Worm (Caenorhabditis elegans) whole organism, early embryonic: ENCODE measurements around the gene F11D5.1.

ENCODE experiments used
- B0310.2 ChIP-seq: sonication (generic microtip); optimal IDR thresholded peaks from 2 replicates; lab custom pipeline; 2016; ENCODE audit warnings: mild to moderate bottlenecking, missing genetic modification characterization, missing compliant biosample characterization
- F13C5.2 ChIP-seq: sonication (generic microtip); optimal IDR thresholded peaks from 2 replicates; lab custom pipeline; 2017; ENCODE audit warnings: mild to moderate bottlenecking, missing genetic modification characterization, inconsistent platforms, missing compliant biosample characterization
- aly-1 ChIP-seq: sonication (generic microtip); optimal IDR thresholded peaks from 2 replicates; lab custom pipeline; 2016; ENCODE audit warnings: missing genetic modification characterization, missing compliant biosample characterization
- ama-1 ChIP-seq: fragments of 150-350 bp; optimal IDR thresholded peaks from 2 replicates; lab custom pipeline; 2014
- ceh-13 ChIP-seq: fragments of 200-800 bp; sonication (Bioruptor generic); optimal IDR thresholded peaks from 2 replicates; lab custom pipeline; 2018; ENCODE audit warnings: mild to moderate bottlenecking, missing genetic modification characterization, missing compliant biosample characterization
- ceh-36 ChIP-seq: sonication (generic microtip); optimal IDR thresholded peaks from 2 replicates; lab custom pipeline; 2016; ENCODE audit warnings: missing genetic modification characterization, inconsistent platforms, missing compliant biosample characterization
- ets-7 ChIP-seq: sonication (generic microtip); optimal IDR thresholded peaks from 2 replicates; lab custom pipeline; 2016; ENCODE audit warnings: missing genotype, missing genetic modification characterization, missing compliant biosample characterization
- flt-1 ChIP-seq: fragments of 200-800 bp; sonication (Bioruptor generic); IDR thresholded peaks from 2 replicates; pipeline ENCODE4 v1.3.6; 2022; ENCODE audit warnings: missing genetic modification characterization, missing compliant biosample characterization
- hmbx-1 ChIP-seq: sonication (generic microtip); optimal IDR thresholded peaks from 2 replicates; lab custom pipeline; 2016; ENCODE audit warnings: mild to moderate bottlenecking, missing genetic modification characterization, missing compliant biosample characterization
- hmg-4 ChIP-seq: fragments of 200-800 bp; sonication (Bioruptor generic); optimal IDR thresholded peaks from 2 replicates; lab custom pipeline; 2018; ENCODE audit warnings: mild to moderate bottlenecking, missing genetic modification characterization, missing compliant biosample characterization
- hnd-1 ChIP-seq: sonication (generic microtip); optimal IDR thresholded peaks from 2 replicates; lab custom pipeline; 2016; ENCODE audit warnings: missing genetic modification characterization, missing compliant biosample characterization
- pes-1 ChIP-seq: fragments of 200-800 bp; sonication (Bioruptor generic); IDR thresholded peaks from 2 replicates; pipeline ENCODE4 v1.3.6; 2022; ENCODE audit warnings: missing genetic modification reagents, missing genetic modification characterization, missing compliant biosample characterization
- scrt-1 ChIP-seq: fragments of 200-800 bp; sonication (Bioruptor generic); IDR thresholded peaks from 2 replicates; pipeline ENCODE4 v1.3.6; 2022; ENCODE audit warnings: missing genetic modification characterization, missing compliant biosample characterization
- sea-1 ChIP-seq: fragments of 200-800 bp; sonication (Bioruptor generic); conservative IDR thresholded peaks from 2 replicates; pipeline ENCODE4 v1.3.6; 2022; ENCODE audit warnings: missing genetic modification characterization, missing compliant biosample characterization
- tbx-11 ChIP-seq: fragments of 200-800 bp; sonication (Bioruptor generic); IDR thresholded peaks from 2 replicates; pipeline ENCODE4 v1.3.6; 2022; ENCODE audit warnings: missing genetic modification characterization, missing compliant biosample characterization
- tbx-37 ChIP-seq: fragments of 200-800 bp; sonication (Bioruptor generic); conservative IDR thresholded peaks from 2 replicates; pipeline ENCODE4 v1.3.6; 2022; ENCODE audit warnings: missing genetic modification reagents, missing genetic modification characterization, missing compliant biosample characterization
- tra-4 ChIP-seq: sonication (generic microtip); optimal IDR thresholded peaks from 2 replicates; lab custom pipeline; 2017; ENCODE audit warnings: missing genetic modification characterization, missing compliant biosample characterization

F11D5.1 gene

DNA sequence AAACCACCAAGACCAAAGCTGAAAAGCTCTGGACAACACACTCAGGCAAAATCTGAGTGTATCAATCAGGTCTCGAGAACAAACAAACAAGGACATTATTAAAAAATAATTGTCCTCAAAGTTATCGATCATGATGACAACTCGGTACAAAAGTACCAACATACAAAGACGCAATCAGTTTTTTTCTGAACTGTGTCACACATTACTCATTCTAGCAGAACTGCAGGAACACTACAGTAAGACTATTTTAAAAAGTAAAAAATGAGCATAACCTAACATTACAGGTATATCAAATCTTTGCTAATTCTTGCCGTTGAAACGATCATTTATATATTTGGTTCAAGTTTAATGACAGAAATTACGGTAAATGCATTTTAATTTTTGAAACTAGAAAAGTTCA is 36.7 kb upstream of the F11D5.1 start, which contains the start of gene K09C4.2:
Gene K09C4.2, plus strand, starts transcription at position 301 of the 400 bp plus-strand sequence.
- no peak for TF ChIP-seq F13C5.2
- TF ChIP-seq scrt-1 (GFP tag; lab: Robert Waterston, UW) = no peak
- no peak for TF ChIP-seq sea-1 (GFP tag; lab: Robert Waterston, UW)
- no peak for TF ChIP-seq hmbx-1 (tag; lab: Kevin White, UChicago)

DNA sequence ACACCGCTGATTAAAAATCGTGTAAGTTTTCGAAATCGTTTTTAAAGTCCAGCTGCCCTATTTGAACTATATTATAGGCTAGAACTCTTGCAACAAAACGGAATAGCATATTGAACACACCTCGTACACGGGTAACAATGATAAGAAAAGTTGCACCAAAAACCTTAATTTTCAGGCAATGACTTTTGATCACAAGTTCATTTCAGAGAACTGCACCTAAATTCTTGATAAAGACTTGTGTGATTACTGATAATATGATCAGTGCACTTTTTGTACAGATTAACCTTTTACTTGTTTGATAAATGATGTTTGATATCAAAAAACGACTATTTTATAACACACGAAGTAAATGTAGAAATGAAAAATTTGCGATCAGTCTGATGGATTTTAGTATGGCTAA is 35.1 kb upstream of the F11D5.1 start:
- TF ChIP-seq flt-1 (no peak), aly-1 (tag; lab: Kevin White, UChicago) (no peak), F13C5.2 (no peak), pes-1 (GFP tag; lab: Robert Waterston, UW) (no peak), scrt-1 (GFP tag; lab: Robert Waterston, UW) (no peak), tra-4 (tag; lab: Kevin White, UChicago) (no peak), ets-7 (tag; lab: Kevin White, UChicago) (no peak), ceh-13 (no peak), sea-1 (GFP tag; lab: Robert Waterston, UW) (no peak), tbx-37 (GFP tag; lab: Robert Waterston, UW) (no peak), B0310.2 (tag; lab: Kevin White, UChicago) (no peak), ceh-36 (tag; lab: Kevin White, UChicago) (no peak), tbx-11 (GFP tag; lab: Robert Waterston, UW) (no peak), hmg-4 (no peak), hnd-1 (no peak), ama-1 (lab: Kevin White, UChicago) (no peak), hmbx-1 (tag; lab: Kevin White, UChicago) (no peak)

- TF ChIP-seq tra-4 (tag; lab: Kevin White, UChicago) (no peak), sea-1 (GFP tag; lab: Robert Waterston, UW) (no peak), ets-7 (tag; lab: Kevin White, UChicago) (no peak), hmg-4 (no peak), aly-1 (tag; lab: Kevin White, UChicago) (no peak), flt-1 (no peak), B0310.2 (tag; lab: Kevin White, UChicago) (no peak), ama-1 (lab: Kevin White, UChicago) (no peak), pes-1 (GFP tag; lab: Robert Waterston, UW) (no peak), hnd-1 (no peak), hmbx-1 (tag; lab: Kevin White, UChicago) (no peak), tbx-37 (GFP tag; lab: Robert Waterston, UW) (no peak), scrt-1 (GFP tag; lab: Robert Waterston, UW) (no peak), F13C5.2 (no peak), tbx-11 (GFP tag; lab: Robert Waterston, UW) (no peak), ceh-36 (tag; lab: Kevin White, UChicago) (no peak), ceh-13 (no peak)
Observed at ce11 chrX:3298582-3298981, 34.3 kb upstream of the F11D5.1 start, which contains the start of gene K09C4.1. TSS of gene K09C4.1 (plus strand) at chrX:3298882.

ce11 chrX:3300582-3300981 is 32.3 kb upstream of the F11D5.1 start:
- TF ChIP-seq tbx-37 (GFP tag; lab: Robert Waterston, UW) (no peak), tra-4 (tag; lab: Kevin White, UChicago) (no peak), ets-7 (tag; lab: Kevin White, UChicago) (no peak), hmg-4 (no peak), ceh-36 (tag; lab: Kevin White, UChicago) (no peak), ceh-13 (no peak), sea-1 (GFP tag; lab: Robert Waterston, UW) (no peak), B0310.2 (tag; lab: Kevin White, UChicago) (no peak)

- TF ChIP-seq pes-1 (GFP tag; lab: Robert Waterston, UW) (no peak), ama-1 (lab: Kevin White, UChicago) (no peak), F13C5.2 (no peak), B0310.2 (tag; lab: Kevin White, UChicago) (no peak), sea-1 (GFP tag; lab: Robert Waterston, UW) (no peak), flt-1 (no peak), hnd-1 (no peak), hmbx-1 (tag; lab: Kevin White, UChicago) (no peak)
Observed at ce11 chrX:3301770-3302169, 31.2 kb upstream of the F11D5.1 start, which contains the start of gene F11D5.5. TSS of gene F11D5.5 (plus strand) at chrX:3302070.

DNA sequence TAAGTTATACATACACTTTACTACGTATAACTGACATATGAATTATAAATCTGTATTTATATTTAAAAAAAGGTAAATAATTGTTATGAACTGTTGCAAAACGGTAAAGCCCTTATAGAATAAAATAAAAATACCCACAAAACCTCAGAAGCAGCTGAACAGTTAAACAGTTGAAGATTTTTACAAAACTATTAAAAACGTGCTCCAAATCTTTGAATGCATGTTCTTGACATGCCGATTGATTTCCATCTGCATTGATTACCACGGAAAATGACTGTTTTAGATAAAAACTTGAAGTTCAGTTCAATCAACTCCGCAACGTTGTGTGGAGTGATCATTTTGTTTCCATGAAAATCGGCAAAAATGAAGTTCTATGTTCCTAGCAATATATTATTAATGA is 28.9 kb upstream of the F11D5.1 start, which contains the start of gene F11D5.7:
Gene F11D5.7, plus strand, starts transcription at position 301 of the 400 bp plus-strand sequence.
- TF ChIP-seq ama-1 (lab: Kevin White, UChicago) (no peak), tbx-11 (GFP tag; lab: Robert Waterston, UW) (no peak), aly-1 (tag; lab: Kevin White, UChicago) (no peak), B0310.2 (tag; lab: Kevin White, UChicago) (no peak)

- TF ChIP-seq B0310.2 (tag; lab: Kevin White, UChicago) (no peak), hmbx-1 (tag; lab: Kevin White, UChicago) (no peak)
Observed at ce11 chrX:3306594-3307296, 26.2 kb upstream of the F11D5.1 start.

DNA sequence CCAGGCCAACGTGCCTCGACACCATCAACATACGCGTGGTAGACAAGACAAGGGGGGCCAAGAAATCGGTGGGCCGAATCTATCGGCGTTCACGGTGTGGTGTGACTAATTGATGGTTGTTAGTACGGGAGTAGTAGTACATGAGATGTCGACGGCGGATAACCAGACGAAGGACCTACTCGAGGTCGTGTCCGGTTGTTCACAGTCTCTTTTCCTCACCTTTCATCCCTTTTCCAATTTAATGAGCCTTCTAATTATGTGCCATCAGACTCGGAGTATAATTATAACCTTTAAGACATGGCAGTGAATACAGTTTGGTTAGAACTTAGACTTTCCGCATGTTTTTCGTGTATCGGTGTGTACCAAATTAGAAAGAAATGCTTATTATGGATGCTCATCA is 22.2 kb upstream of the F11D5.1 start:
- no peak for TF ChIP-seq ets-7 (tag; lab: Kevin White, UChicago)
- no peak for TF ChIP-seq aly-1 (tag; lab: Kevin White, UChicago)
- no peak for TF ChIP-seq ceh-36 (tag; lab: Kevin White, UChicago)
- TF ChIP-seq ama-1 (lab: Kevin White, UChicago) = no peak
- no peak for TF ChIP-seq hmg-4
- no peak for TF ChIP-seq B0310.2 (tag; lab: Kevin White, UChicago)
- no peak for TF ChIP-seq hnd-1
- TF ChIP-seq ceh-13 = no peak
- no peak for TF ChIP-seq tbx-11 (GFP tag; lab: Robert Waterston, UW)
- TF ChIP-seq scrt-1 (GFP tag; lab: Robert Waterston, UW) = no peak
- TF ChIP-seq pes-1 (GFP tag; lab: Robert Waterston, UW) = no peak
- no peak for TF ChIP-seq F13C5.2
- no peak for TF ChIP-seq sea-1 (GFP tag; lab: Robert Waterston, UW)
- TF ChIP-seq hmbx-1 (tag; lab: Kevin White, UChicago) = no peak
- no peak for TF ChIP-seq flt-1
- no peak for TF ChIP-seq tbx-37 (GFP tag; lab: Robert Waterston, UW)
- no peak for TF ChIP-seq tra-4 (tag; lab: Kevin White, UChicago)
